Worm (Caenorhabditis elegans) whole organism, L1 larva: ENCODE measurements around the gene C44C10.15.

Experiments
- alr-1 ChIP-seq: fragments of 200-800 bp; sonication (Bioruptor generic); optimal IDR thresholded peaks from 2 replicates; lab custom pipeline; 2018; ENCODE audit warnings: borderline replicate concordance, mild to moderate bottlenecking, missing genetic modification characterization, missing compliant biosample characterization
- nhr-11 ChIP-seq: fragments of 150-350 bp; optimal IDR thresholded peaks from 2 replicates; lab custom pipeline; 2014; ENCODE audit warnings: missing biosample characterization, missing genetic modification characterization
- nhr-90 ChIP-seq: sonication (generic microtip); optimal IDR thresholded peaks from 2 replicates; lab custom pipeline; 2016; ENCODE audit warnings: mild to moderate bottlenecking, missing genetic modification characterization, missing compliant biosample characterization; ENCODE audit not compliant: poor library complexity

DNA sequence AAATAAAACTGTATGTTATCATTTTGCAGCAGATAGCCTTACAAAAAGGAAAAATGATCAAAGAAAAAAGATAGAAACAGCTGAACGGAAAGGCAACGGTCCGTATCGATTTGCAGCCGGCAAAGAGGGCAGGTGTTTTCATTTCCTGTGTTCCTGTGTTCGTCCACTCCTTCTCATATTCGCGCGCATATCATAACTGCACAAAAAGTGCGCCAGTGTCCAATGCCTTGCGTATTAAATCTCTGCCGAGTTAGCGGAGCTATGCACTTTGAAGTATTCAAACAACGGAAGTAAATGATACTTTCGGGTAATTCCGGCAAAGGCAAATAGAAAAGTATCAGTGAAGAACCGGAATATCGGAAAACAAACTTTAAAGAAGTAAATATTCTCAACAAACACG is 37.6 kb downstream of the C44C10.15 start:
- TF ChIP-seq nhr-90 (tag; lab: Kevin White, UChicago) (no peak), nhr-11 (tag; lab: Kevin White, UChicago) (no peak), alr-1 (tag; lab: Kevin White, UChicago) (no peak)
